Worm (Caenorhabditis elegans) whole organism, young adult: Measurements from ENCODE around the gene frh-1.

Experiments used
- B0019.2 ChIP-seq: fragments of 200-800 bp; sonication (Bioruptor generic); conservative IDR thresholded peaks from 2 replicates; pipeline ENCODE4 v1.3.6; 2022; ENCODE audit warnings: missing genetic modification reagents, missing genetic modification characterization, missing compliant biosample characterization
- C17E4.6 ChIP-seq: fragments of 200-800 bp; sonication (Bioruptor generic); IDR thresholded peaks from 2 replicates; pipeline ENCODE4 v1.3.6; 2022; ENCODE audit warnings: missing genetic modification reagents, missing genetic modification characterization, missing compliant biosample characterization
- F22D6.2 ChIP-seq: sonication (generic microtip); optimal IDR thresholded peaks from 2 replicates; lab custom pipeline; 2016; ENCODE audit warnings: mild to moderate bottlenecking, missing genetic modification characterization, missing compliant biosample characterization
- F49E8.2 ChIP-seq: sonication (generic microtip); optimal IDR thresholded peaks from 3 replicates; lab custom pipeline; 2017; ENCODE audit warnings: missing genetic modification characterization, mild to moderate bottlenecking, missing compliant biosample characterization, antibody characterized with exemption, moderate library complexity; ENCODE audit not compliant: insufficient read depth
- ama-1 ChIP-seq, 3 experiments: fragments of 150-350 bp in 1 of 3; sonication (generic microtip) in 2 of 3; optimal IDR thresholded peaks; 2 replicates each; lab custom pipeline; 2014 to 2018; ENCODE audit warnings: missing biosample characterization in 2 of 3, missing genetic modification characterization in 2 of 3, missing genetic modification reagents in 2 of 3
- aptf-2 ChIP-seq: fragments of 200-800 bp; sonication (Bioruptor generic); conservative IDR thresholded peaks from 2 replicates; pipeline ENCODE4 v1.3.6; 2022; ENCODE audit warnings: missing genetic modification reagents, missing genetic modification characterization, missing compliant biosample characterization
- cebp-1 ChIP-seq, 2 experiments: fragments of 200-800 bp in 1 of 2; sonication (Bioruptor generic) in 1 of 2; sonication (generic microtip) in 1 of 2; IDR thresholded peaks in 1 of 2; optimal IDR thresholded peaks in 1 of 2; 2 replicates each; pipeline versions ENCODE4 v1.3.6 to Lab custom; 2017 to 2022; ENCODE audit warnings: missing compliant biosample characterization in 2 of 2, missing genetic modification characterization in 2 of 2, mild to moderate bottlenecking in 1 of 2, missing genetic modification reagents in 1 of 2, moderate library complexity in 1 of 2
- lin-40 ChIP-seq: sonication (generic microtip); optimal IDR thresholded peaks from 2 replicates; lab custom pipeline; 2016; ENCODE audit warnings: missing genetic modification characterization, mild to moderate bottlenecking, missing compliant biosample characterization, missing genotype, missing genetic modification reagents
- lir-1 ChIP-seq: fragments of 200-800 bp; sonication (Bioruptor generic); conservative IDR thresholded peaks from 2 replicates; pipeline ENCODE4 v1.3.6; 2022; ENCODE audit warnings: missing genetic modification reagents, missing genetic modification characterization, missing compliant biosample characterization
- tbx-9 ChIP-seq: sonication (generic microtip); optimal IDR thresholded peaks from 2 replicates; lab custom pipeline; 2016; ENCODE audit warnings: borderline replicate concordance, missing genetic modification characterization, inconsistent platforms, missing compliant biosample characterization
- unc-130 ChIP-seq: sonication (generic microtip); optimal IDR thresholded peaks from 2 replicates; lab custom pipeline; 2016; ENCODE audit warnings: missing genetic modification reagents, missing genetic modification characterization, missing compliant biosample characterization
- zfh-2 ChIP-seq: fragments of 200-800 bp; sonication (Bioruptor generic); conservative IDR thresholded peaks from 2 replicates; pipeline ENCODE4 v1.3.6; 2022; ENCODE audit warnings: missing genetic modification reagents, missing genetic modification characterization, missing compliant biosample characterization

- TF ChIP-seq F22D6.2 (tag; lab: Kevin White, UChicago) (no peak), F49E8.2 (tag; lab: Kevin White, UChicago) (no peak), ama-1 (optimal IDR thresholded peaks at IDR 0.05; lab: Kevin White, UChicago) (no peak), ama-1 (GFP tag; optimal IDR thresholded peaks at IDR 0.05; lab: Kevin White, UChicago) (no peak), cebp-1 (GFP tag; IDR thresholded peaks at IDR 0.05; lab: Robert Waterston, UW) (no peak), cebp-1 (tag; optimal IDR thresholded peaks at IDR 0.05; lab: Kevin White, UChicago) (peak; percentile 26), lir-1 (GFP tag; lab: Robert Waterston, UW) (no peak), unc-130 (GFP tag; lab: Kevin White, UChicago) (no peak), C17E4.6 (GFP tag; lab: Robert Waterston, UW) (no peak), zfh-2 (GFP tag; lab: Robert Waterston, UW) (no peak), B0019.2 (no peak), tbx-9 (tag; lab: Kevin White, UChicago) (no peak), aptf-2 (no peak), lin-40 (no peak)
Observed at ce11 chrII:5942593-5942992, 25.4 kb downstream of the frh-1 start, which contains the start of gene F28B12.1.
